Comparison of ENCODE assay signal across 6 fruit fly cellular contexts in the genomic region with DNA sequence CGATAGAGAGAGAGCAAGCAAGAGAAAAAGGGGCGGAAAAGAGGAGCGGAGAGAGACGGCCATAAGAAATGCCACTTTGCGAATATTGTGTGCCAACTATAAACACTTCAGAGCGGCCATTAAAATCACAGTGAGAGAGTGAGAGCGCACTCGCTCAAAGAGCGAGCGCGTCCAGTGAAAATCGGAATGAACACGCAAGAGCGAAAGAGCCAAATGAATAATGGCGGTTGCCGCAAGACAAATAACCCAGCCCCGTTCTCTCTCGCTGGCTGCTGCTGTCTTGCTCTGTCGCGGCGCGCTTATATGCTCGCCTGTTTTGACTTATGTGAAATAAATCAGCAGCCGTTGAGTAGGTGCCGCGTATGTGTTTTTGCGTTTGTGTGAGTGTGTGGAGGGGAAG.
A peak's percentile ranks its signal among the peaks of the same experiment; 100 is the strongest.
TF ChIP-seq lines count a peak whose summit lies in the region.

No protein-coding gene starts in this region.

- no peak for TF ChIP-seq CTCF in whole organism, embryonic (GFP tag; optimal IDR thresholded peaks at IDR 0.05; lab: Kevin White, UChicago)

TF ChIP-seq in whole organism, 6 proteins besides CTCF, POLR2A, EP300 and RAD21:
- TF ChIP-seq Dll (optimal IDR thresholded peaks at IDR 0.05; lab: Kevin White, UChicago) = peak; percentile 94
- TF ChIP-seq pan (optimal IDR thresholded peaks at IDR 0.05; lab: Kevin White, UChicago) = no peak
- no peak for TF ChIP-seq EcR (GFP tag; optimal IDR thresholded peaks at IDR 0.05; lab: Kevin White, UChicago)
- peak; percentile 89 for TF ChIP-seq CG8478 (optimal IDR thresholded peaks at IDR 0.05; lab: Kevin White, UChicago)
- no peak for TF ChIP-seq usp (GFP tag; optimal IDR thresholded peaks at IDR 0.05; lab: Kevin White, UChicago)
- TF ChIP-seq psq (optimal IDR thresholded peaks at IDR 0.05; lab: Kevin White, UChicago) = no peak

TF ChIP-seq in whole organism, adult, 20 proteins besides CTCF, POLR2A, EP300 and RAD21:
- no peak for TF ChIP-seq CG12768 (GFP tag; optimal IDR thresholded peaks at IDR 0.05; lab: Kevin White, UChicago)
- TF ChIP-seq CG33017 (tag; optimal IDR thresholded peaks at IDR 0.05; lab: Kevin White, UChicago) = no peak
- no peak for TF ChIP-seq CG7045 (GFP tag; optimal IDR thresholded peaks at IDR 0.05; lab: Kevin White, UChicago)
- no peak for TF ChIP-seq CG1620 (GFP tag; optimal IDR thresholded peaks at IDR 0.05; lab: Kevin White, UChicago)
- TF ChIP-seq kay (GFP tag; lab: Kevin White, UChicago; ENCODE audit: borderline replicate concordance) = no peak
- TF ChIP-seq bab1 (GFP tag; optimal IDR thresholded peaks at IDR 0.05; lab: Kevin White, UChicago) = no peak
- no peak for TF ChIP-seq Hr96 (GFP tag; optimal IDR thresholded peaks at IDR 0.05; lab: Kevin White, UChicago)
- no peak for TF ChIP-seq Crg-1 (GFP tag; optimal IDR thresholded peaks at IDR 0.05; lab: Kevin White, UChicago)
- peak; percentile 99 for TF ChIP-seq pad (GFP tag; optimal IDR thresholded peaks at IDR 0.05; lab: Kevin White, UChicago)

TF ChIP-seq in whole organism, embryonic, 481 proteins besides CTCF, POLR2A, EP300 and RAD21 (continues in another document):
- TF ChIP-seq CG7963 (GFP tag; IDR thresholded peaks at IDR 0.05; lab: Robert Waterston, UW; ENCODE audit: partially characterized antibody) (no peak), Bgb (GFP tag; IDR thresholded peaks at IDR 0.05; lab: Robert Waterston, UW; ENCODE audit: partially characterized antibody) (0 out of 2 replicates have a peak, but pooled peaks have one; percentile 31), HmgD (GFP tag; optimal IDR thresholded peaks at IDR 0.05; lab: Kevin White, UChicago) (peak; percentile 41), Deaf1 (tag; optimal IDR thresholded peaks at IDR 0.05; lab: Kevin White, UChicago) (peak; percentile 15), gsb-n (tag; optimal IDR thresholded peaks at IDR 0.05; lab: Kevin White, UChicago) (peak; percentile 42), dmrt99B (tag; optimal IDR thresholded peaks at IDR 0.05; lab: Kevin White, UChicago) (no peak), al (GFP tag; IDR thresholded peaks at IDR 0.05; lab: Robert Waterston, UW) (no peak), CG34224 (GFP tag; IDR thresholded peaks at IDR 0.05; lab: Robert Waterston, UW; ENCODE audit: partially characterized antibody) (peak; percentile 77), repo (GFP tag; optimal IDR thresholded peaks at IDR 0.05; lab: Kevin White, UChicago) (peak; percentile 9), fd102C (GFP tag; optimal IDR thresholded peaks at IDR 0.05; lab: Kevin White, UChicago) (no peak), Adf1 (GFP tag; IDR thresholded peaks at IDR 0.05; lab: Robert Waterston, UW) (peak; percentile 91), oc (tag; optimal IDR thresholded peaks at IDR 0.05; lab: Kevin White, UChicago) (peak; percentile 65), Drgx (GFP tag; IDR thresholded peaks at IDR 0.05; lab: Robert Waterston, UW) (no peak), cg (GFP tag; optimal IDR thresholded peaks at IDR 0.05; lab: Kevin White, UChicago) (peak; percentile 95), CG14441 (GFP tag; IDR thresholded peaks at IDR 0.05; lab: Robert Waterston, UW) (no peak), Hr3 (GFP tag; optimal IDR thresholded peaks at IDR 0.05; lab: Kevin White, UChicago) (no peak), CG10366 (GFP tag; IDR thresholded peaks at IDR 0.05; lab: Robert Waterston, UW) (no peak)

TF ChIP-seq in whole organism, prepupa, 60 proteins besides CTCF, POLR2A, EP300 and RAD21 (continues in another document):
- no peak for TF ChIP-seq Smox (GFP tag; optimal IDR thresholded peaks at IDR 0.05; lab: Kevin White, UChicago)
- no peak for TF ChIP-seq lz (GFP tag; optimal IDR thresholded peaks at IDR 0.05; lab: Kevin White, UChicago)
- no peak for TF ChIP-seq CG8632 (GFP tag; optimal IDR thresholded peaks at IDR 0.05; lab: Kevin White, UChicago)
- no peak for TF ChIP-seq CG4318 (GFP tag; optimal IDR thresholded peaks at IDR 0.05; lab: Kevin White, UChicago)
- TF ChIP-seq fd85E (GFP tag; optimal IDR thresholded peaks at IDR 0.05; lab: Kevin White, UChicago) = no peak
- no peak for TF ChIP-seq Hr38 (GFP tag; optimal IDR thresholded peaks at IDR 0.05; lab: Kevin White, UChicago)
- TF ChIP-seq Sox14 (GFP tag; optimal IDR thresholded peaks at IDR 0.05; lab: Kevin White, UChicago) = peak; percentile 36
- TF ChIP-seq spab (GFP tag; optimal IDR thresholded peaks at IDR 0.05; lab: Kevin White, UChicago) = no peak
- TF ChIP-seq CG16779 (tag; optimal IDR thresholded peaks at IDR 0.05; lab: Kevin White, UChicago) = no peak
- TF ChIP-seq dac (GFP tag; optimal IDR thresholded peaks at IDR 0.05; lab: Kevin White, UChicago) = no peak
- TF ChIP-seq svp (GFP tag; lab: Kevin White, UChicago) = peak; percentile 71
- peak in 1 of 2 experiments; percentile 25 for TF ChIP-seq ss (GFP tag; optimal IDR thresholded peaks at IDR 0.05; lab: Kevin White, UChicago)
- TF ChIP-seq CG6163 (GFP tag; IDR thresholded peaks at IDR 0.05; lab: Robert Waterston, UW) = peak; percentile 55; the same call in 1 of the 3 replicates
- no peak for TF ChIP-seq CG6854 (GFP tag; optimal IDR thresholded peaks at IDR 0.05; lab: Kevin White, UChicago)
- no peak for TF ChIP-seq Sox15 (GFP tag; optimal IDR thresholded peaks at IDR 0.05; lab: Kevin White, UChicago)
- 0 out of 2 replicates have a peak, but pooled peaks have one; percentile 35 for TF ChIP-seq CG15336 (GFP tag; IDR thresholded peaks at IDR 0.05; lab: Robert Waterston, UW)
- TF ChIP-seq vri (GFP tag; optimal IDR thresholded peaks at IDR 0.05; lab: Kevin White, UChicago) = no peak
- 0 out of 3 replicates have a peak, but pooled peaks have one; percentile 18 for TF ChIP-seq eg (GFP tag; IDR thresholded peaks at IDR 0.05; lab: Robert Waterston, UW)
- TF ChIP-seq Gug (GFP tag; IDR thresholded peaks at IDR 0.05; lab: Robert Waterston, UW) = 0 out of 2 replicates have a peak, but pooled peaks have one; percentile 39

TF ChIP-seq in whole organism, pupa, 21 proteins besides CTCF, POLR2A, EP300 and RAD21:
- TF ChIP-seq Ets98B (GFP tag; IDR thresholded peaks at IDR 0.05; lab: Robert Waterston, UW) = no peak
- TF ChIP-seq CG32121 (GFP tag; IDR thresholded peaks at IDR 0.05; lab: Robert Waterston, UW) = peak; percentile 36; the same call in 1 of the 2 replicates
- peak; percentile 6 for TF ChIP-seq D1 (tag; optimal IDR thresholded peaks at IDR 0.05; lab: Kevin White, UChicago)
- TF ChIP-seq fd96Ca (GFP tag; IDR thresholded peaks at IDR 0.05; lab: Robert Waterston, UW) = peak; percentile 74; the same call in 2 of the 3 replicates
TF ChIP-seq in whole organism, pupa: peak in this region for 3.

TF ChIP-seq in whole organism, wandering third instar larva, 38 proteins besides CTCF, POLR2A, EP300 and RAD21:
- TF ChIP-seq CG32264 (GFP tag; optimal IDR thresholded peaks at IDR 0.05; lab: Kevin White, UChicago) = no peak
- no peak for TF ChIP-seq fru (GFP tag; optimal IDR thresholded peaks at IDR 0.05; lab: Kevin White, UChicago)
- no peak for TF ChIP-seq CG9705 (GFP tag; optimal IDR thresholded peaks at IDR 0.05; lab: Kevin White, UChicago)
- no peak for TF ChIP-seq foxo (GFP tag; optimal IDR thresholded peaks at IDR 0.05; lab: Kevin White, UChicago)
- peak; percentile 85 for TF ChIP-seq Dif (GFP tag; optimal IDR thresholded peaks at IDR 0.05; lab: Kevin White, UChicago; ENCODE audit: partially characterized antibody)
- no peak for TF ChIP-seq jim (GFP tag; optimal IDR thresholded peaks at IDR 0.05; lab: Kevin White, UChicago)
- peak; percentile 68 to 83 for TF ChIP-seq dl (GFP tag; optimal IDR thresholded peaks at IDR 0.05; lab: Kevin White, UChicago; ENCODE audit: insufficient read depth in 1 of 2, partially characterized antibody in 2 of 2)
- no peak for TF ChIP-seq Myc (optimal IDR thresholded peaks at IDR 0.05; lab: Kevin White, UChicago)
- TF ChIP-seq h (GFP tag; optimal IDR thresholded peaks at IDR 0.05; lab: Kevin White, UChicago) = peak; percentile 24
- TF ChIP-seq GATAd (GFP tag; optimal IDR thresholded peaks at IDR 0.05; lab: Kevin White, UChicago) = no peak
- TF ChIP-seq sage (GFP tag; optimal IDR thresholded peaks at IDR 0.05; lab: Kevin White, UChicago) = no peak
- TF ChIP-seq psq (GFP tag; optimal IDR thresholded peaks at IDR 0.05; lab: Kevin White, UChicago) = peak; percentile 25
- TF ChIP-seq Mio (GFP tag; optimal IDR thresholded peaks at IDR 0.05; lab: Kevin White, UChicago) = no peak
